Worm (Caenorhabditis elegans) whole organism, L4 larva: Measurements from ENCODE around the gene hif-1.

ENCODE experiments used
- D1046.2 ChIP-seq: fragments of 200-800 bp; sonication (Bioruptor generic); IDR thresholded peaks from 2 replicates; pipeline ENCODE4 v1.3.6; 2022; ENCODE audit warnings: missing genetic modification characterization, missing compliant biosample characterization
- F37D6.2 ChIP-seq: sonication (generic microtip); optimal IDR thresholded peaks from 2 replicates; lab custom pipeline; 2016; ENCODE audit warnings: mild to moderate bottlenecking, missing genetic modification characterization, missing compliant biosample characterization
- F49E8.2 ChIP-seq: sonication (generic microtip); optimal IDR thresholded peaks from 2 replicates; lab custom pipeline; 2016; ENCODE audit warnings: missing compliant biosample characterization, mild to moderate bottlenecking, missing genetic modification characterization, borderline replicate concordance
- T20F7.1 ChIP-seq: fragments of 200-800 bp; sonication (Bioruptor generic); optimal IDR thresholded peaks from 2 replicates; lab custom pipeline; 2018; ENCODE audit warnings: mild to moderate bottlenecking, missing genetic modification characterization, missing compliant biosample characterization
- Y105C5A.15 ChIP-seq: fragments of 200-800 bp; sonication (Bioruptor generic); IDR thresholded peaks from 2 replicates; pipeline ENCODE4 v1.3.6; 2022; ENCODE audit warnings: missing genetic modification characterization, missing compliant biosample characterization
- Y48G9A.11 ChIP-seq: fragments of 200-800 bp; sonication (Bioruptor generic); IDR thresholded peaks from 2 replicates; pipeline ENCODE4 v1.3.6; 2022; ENCODE audit warnings: missing genetic modification reagents, missing genetic modification characterization, missing compliant biosample characterization
- Y5F2A.4 ChIP-seq: fragments of 200-800 bp; sonication (Bioruptor generic); optimal IDR thresholded peaks from 2 replicates; lab custom pipeline; 2018; ENCODE audit warnings: mild to moderate bottlenecking, missing genetic modification characterization, missing compliant biosample characterization
- ZK337.2 ChIP-seq: fragments of 200-800 bp; sonication (Bioruptor generic); IDR thresholded peaks from 2 replicates; pipeline ENCODE4 v1.3.6; 2022; ENCODE audit warnings: missing genetic modification reagents, missing genetic modification characterization, missing compliant biosample characterization
- aha-1 ChIP-seq: fragments of 150-350 bp; peaks from one replicate; lab custom pipeline; 2014; ENCODE audit warnings: missing biosample characterization, missing genetic modification characterization
- ceh-32 ChIP-seq: sonication (generic microtip); optimal IDR thresholded peaks from 2 replicates; lab custom pipeline; 2016; ENCODE audit warnings: mild to moderate bottlenecking, missing genetic modification characterization, missing compliant biosample characterization; ENCODE audit not compliant: poor library complexity
- ceh-44 ChIP-seq: fragments of 200-800 bp; sonication (Bioruptor generic); IDR thresholded peaks from 2 replicates; pipeline ENCODE4 v1.3.6; 2022; ENCODE audit warnings: missing genetic modification reagents, missing genetic modification characterization, missing compliant biosample characterization
- daf-19 ChIP-seq: fragments of 200-800 bp; sonication (Bioruptor generic); conservative IDR thresholded peaks from 2 replicates; pipeline ENCODE4 v1.3.6; 2022; ENCODE audit warnings: missing genetic modification characterization, missing compliant biosample characterization
- dmd-6 ChIP-seq: fragments of 200-800 bp; sonication (Bioruptor generic); IDR thresholded peaks from 2 replicates; pipeline ENCODE4 v1.3.6; 2022; ENCODE audit warnings: missing genetic modification reagents, missing genetic modification characterization, missing compliant biosample characterization
- egl-43 ChIP-seq: fragments of 200-800 bp; sonication (Bioruptor generic); IDR thresholded peaks from 2 replicates; pipeline ENCODE4 v1.3.6; 2022; ENCODE audit warnings: missing genetic modification reagents, missing genetic modification characterization, missing compliant biosample characterization
- gei-8 ChIP-seq: fragments of 200-800 bp; sonication (Bioruptor generic); optimal IDR thresholded peaks from 2 replicates; lab custom pipeline; 2018; ENCODE audit warnings: mild to moderate bottlenecking, missing genetic modification characterization, missing compliant biosample characterization
- hlh-30 ChIP-seq: sonication (generic microtip); optimal IDR thresholded peaks from 2 replicates; lab custom pipeline; 2017; ENCODE audit warnings: antibody characterized with exemption, mild to moderate bottlenecking, missing genetic modification characterization, missing compliant biosample characterization; ENCODE audit not compliant: insufficient read depth
- lin-1 ChIP-seq: fragments of 200-800 bp; sonication (Bioruptor generic); IDR thresholded peaks from 2 replicates; pipeline ENCODE4 v1.3.6; 2022; ENCODE audit warnings: missing genetic modification reagents, missing genetic modification characterization, missing compliant biosample characterization
- lin-13 ChIP-seq: fragments of 150-350 bp; optimal IDR thresholded peaks from 2 replicates; lab custom pipeline; 2014; ENCODE audit warnings: missing biosample characterization, missing genetic modification reagents, missing genetic modification characterization
- lin-29 ChIP-seq: fragments of 200-800 bp; sonication (Bioruptor generic); IDR thresholded peaks from 2 replicates; pipeline ENCODE4 v1.3.6; 2022; ENCODE audit warnings: missing genetic modification reagents, missing genetic modification characterization, missing compliant biosample characterization
- lin-38 ChIP-seq: fragments of 200-800 bp; sonication (Bioruptor generic); IDR thresholded peaks from 2 replicates; pipeline ENCODE4 v1.3.6; 2022; ENCODE audit warnings: missing genetic modification reagents, missing genetic modification characterization, missing compliant biosample characterization
- lin-39 ChIP-seq: fragments of 150-350 bp; optimal IDR thresholded peaks from 2 replicates; lab custom pipeline; 2014; ENCODE audit warnings: missing biosample characterization, missing genetic modification reagents, missing genetic modification characterization
- lir-3 ChIP-seq: sonication (generic microtip); optimal IDR thresholded peaks from 2 replicates; lab custom pipeline; 2016; ENCODE audit warnings: mild to moderate bottlenecking, missing genetic modification characterization, missing compliant biosample characterization
- lsy-2 ChIP-seq, 2 experiments: fragments of 150-350 bp in 1 of 2; sonication (generic microtip) in 1 of 2; optimal IDR thresholded peaks; 2 replicates each; lab custom pipeline; 2014 to 2017; ENCODE audit warnings: missing biosample characterization in 2 of 2, missing genetic modification characterization in 2 of 2
- madf-5 ChIP-seq, 2 experiments: fragments of 200-800 bp; sonication (Bioruptor generic); IDR thresholded peaks; 2 replicates each; pipeline ENCODE4 v1.3.6; 2022; ENCODE audit warnings: missing compliant biosample characterization in 2 of 2, missing genetic modification characterization in 2 of 2
- mdl-1 ChIP-seq, 2 experiments: fragments of 150-350 bp in 1 of 2; sonication (generic microtip) in 1 of 2; optimal IDR thresholded peaks; 2 replicates each; lab custom pipeline; 2014 to 2017; ENCODE audit warnings: missing biosample characterization in 2 of 2, missing genetic modification characterization in 2 of 2
- mdt-29 ChIP-seq: fragments of 200-800 bp; sonication (Bioruptor generic); IDR thresholded peaks from 2 replicates; pipeline ENCODE4 v1.3.6; 2022; ENCODE audit warnings: missing genetic modification reagents, missing genetic modification characterization, missing compliant biosample characterization
- mxl-2 ChIP-seq: fragments of 200-800 bp; sonication (Bioruptor generic); conservative IDR thresholded peaks from 2 replicates; pipeline ENCODE4 v1.3.6; 2022; ENCODE audit warnings: missing genetic modification reagents, missing genetic modification characterization, missing compliant biosample characterization
- mxl-3 ChIP-seq: fragments of 200-800 bp; sonication (Bioruptor generic); optimal IDR thresholded peaks from 2 replicates; lab custom pipeline; 2018; ENCODE audit warnings: mild to moderate bottlenecking, missing genetic modification characterization, missing compliant biosample characterization
- nhr-10 ChIP-seq: fragments of 150-350 bp; optimal IDR thresholded peaks from 2 replicates; lab custom pipeline; 2014; ENCODE audit warnings: missing biosample characterization, missing genetic modification characterization
- nhr-102 ChIP-seq: sonication (generic microtip); optimal IDR thresholded peaks from 2 replicates; lab custom pipeline; 2016; ENCODE audit warnings: mild to moderate bottlenecking, missing genetic modification characterization, moderate library complexity, missing compliant biosample characterization
- nhr-111 ChIP-seq: fragments of 200-800 bp; sonication (Bioruptor generic); optimal IDR thresholded peaks from 2 replicates; lab custom pipeline; 2018; ENCODE audit warnings: mild to moderate bottlenecking, missing genetic modification characterization, missing compliant biosample characterization
- nhr-237 ChIP-seq: sonication (generic microtip); optimal IDR thresholded peaks from 2 replicates; lab custom pipeline; 2017; ENCODE audit warnings: missing biosample characterization, missing genetic modification characterization
- nhr-41 ChIP-seq: fragments of 200-800 bp; sonication (Bioruptor generic); IDR thresholded peaks from 2 replicates; pipeline ENCODE4 v1.3.6; 2022; ENCODE audit warnings: missing genetic modification reagents, missing genetic modification characterization, missing compliant biosample characterization
- nhr-76 ChIP-seq: fragments of 150-350 bp; optimal IDR thresholded peaks from 2 replicates; lab custom pipeline; 2014; ENCODE audit warnings: missing biosample characterization, missing genetic modification characterization
- pha-4 ChIP-seq, 2 experiments: fragments of 150-350 bp in 1 of 2; fragments of 200-800 bp in 1 of 2; sonication (Bioruptor generic) in 1 of 2; IDR thresholded peaks in 1 of 2; optimal IDR thresholded peaks in 1 of 2; 2 replicates each; pipeline versions ENCODE4 v1.3.6 to Lab custom; 2014 to 2022; ENCODE audit warnings: missing genetic modification characterization in 2 of 2, missing genetic modification reagents in 2 of 2, missing biosample characterization in 1 of 2, missing compliant biosample characterization in 1 of 2
- php-3 ChIP-seq: fragments of 200-800 bp; sonication (Bioruptor generic); IDR thresholded peaks from 2 replicates; pipeline ENCODE4 v1.3.6; 2022; ENCODE audit warnings: missing genetic modification reagents, missing genetic modification characterization, missing compliant biosample characterization
- pqm-1 ChIP-seq: sonication (generic microtip); optimal IDR thresholded peaks from 2 replicates; lab custom pipeline; 2017; ENCODE audit warnings: missing biosample characterization, missing genetic modification characterization
- saeg-2 ChIP-seq: fragments of 200-800 bp; sonication (Bioruptor generic); IDR thresholded peaks from 2 replicates; pipeline ENCODE4 v1.3.6; 2022; ENCODE audit warnings: missing genetic modification reagents, missing genetic modification characterization, missing compliant biosample characterization
- set-16 ChIP-seq: fragments of 200-800 bp; sonication (Bioruptor generic); IDR thresholded peaks from 2 replicates; pipeline ENCODE4 v1.3.6; 2022; ENCODE audit warnings: missing genetic modification reagents, missing genetic modification characterization, missing compliant biosample characterization
- skn-1 ChIP-seq: fragments of 150-350 bp; optimal IDR thresholded peaks from 2 replicates; lab custom pipeline; 2014; ENCODE audit warnings: missing biosample characterization, missing genetic modification characterization
- snpc-4 ChIP-seq: fragments of 150-350 bp; optimal IDR thresholded peaks from 2 replicates; lab custom pipeline; 2014; ENCODE audit warnings: missing biosample characterization, missing genetic modification characterization
- spr-3 ChIP-seq: fragments of 200-800 bp; sonication (Bioruptor generic); optimal IDR thresholded peaks from 2 replicates; lab custom pipeline; 2018; ENCODE audit warnings: mild to moderate bottlenecking, missing genetic modification characterization, missing compliant biosample characterization
- tag-97 ChIP-seq: fragments of 200-800 bp; sonication (Bioruptor generic); IDR thresholded peaks from 2 replicates; pipeline ENCODE4 v1.3.6; 2022; ENCODE audit warnings: missing genetic modification characterization, missing compliant biosample characterization
- zip-2 ChIP-seq: fragments of 150-350 bp; optimal IDR thresholded peaks from 2 replicates; lab custom pipeline; 2014; ENCODE audit warnings: missing biosample characterization, missing genetic modification characterization

The hif-1 gene

DNA sequence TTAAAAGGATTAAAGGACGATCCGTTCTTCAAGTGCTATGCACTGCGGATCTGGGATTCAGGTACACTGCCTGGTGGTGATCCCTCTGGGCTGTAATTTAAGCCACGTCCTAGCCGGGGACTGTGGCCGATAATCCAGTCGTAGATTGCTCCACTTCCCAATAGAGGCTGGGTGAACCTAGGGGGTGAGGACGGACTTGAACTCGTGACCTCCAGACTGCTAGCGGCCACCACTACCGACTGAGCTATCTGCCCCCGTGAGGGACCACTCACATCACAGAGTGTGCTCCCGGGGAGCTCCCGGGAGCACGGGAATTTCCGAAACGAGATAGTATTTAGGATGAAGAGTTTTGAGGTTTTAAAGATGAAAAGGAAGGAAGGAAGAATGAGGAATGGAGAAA lies 15.2 kb downstream of the hif-1 start:
- TF ChIP-seq set-16 (GFP tag; lab: Robert Waterston, UW), result peak; percentile 63
- peak; percentile 58 for TF ChIP-seq egl-43 (GFP tag; lab: Robert Waterston, UW)

DNA sequence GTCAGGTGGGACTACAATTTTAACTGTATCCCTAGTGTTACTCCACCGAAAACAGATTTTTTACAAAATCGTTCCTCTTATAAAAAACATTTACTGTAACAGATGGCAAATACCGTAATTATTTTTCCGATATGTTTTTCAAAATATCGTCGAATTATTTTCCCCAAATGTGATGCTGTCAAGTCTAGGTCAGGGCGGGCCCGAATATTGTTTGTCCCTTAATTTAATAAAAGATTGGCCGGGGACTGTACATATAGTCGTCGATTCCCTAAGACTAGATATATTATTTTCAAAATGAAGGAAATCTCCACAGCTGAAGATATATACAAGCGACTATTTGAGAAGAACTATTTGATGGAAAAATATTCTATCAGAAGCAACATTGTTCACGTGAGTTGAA lies 17.7 kb downstream of the hif-1 start, which contains the start of gene sdf-9:
TSS of gene sdf-9 (plus strand) at position 301 of the 400 bp plus-strand sequence.
- TF ChIP-seq Y5F2A.4, result no peak
- no peak for TF ChIP-seq mxl-2
- TF ChIP-seq ZK337.2 (GFP tag; lab: Robert Waterston, UW), result no peak
- no peak for TF ChIP-seq tag-97 (GFP tag; lab: Robert Waterston, UW)
- TF ChIP-seq madf-5 (GFP tag; IDR thresholded peaks at IDR 0.05; lab: Robert Waterston, UW), result no peak
- no peak for TF ChIP-seq zip-2 (tag; lab: Kevin White, UChicago)
- no peak for TF ChIP-seq snpc-4
- TF ChIP-seq nhr-102 (tag; lab: Kevin White, UChicago), result no peak
- no peak for TF ChIP-seq aha-1 (tag; lab: Kevin White, UChicago)
- no peak for TF ChIP-seq dmd-6 (GFP tag; lab: Robert Waterston, UW)
- TF ChIP-seq daf-19 (GFP tag; lab: Robert Waterston, UW), result no peak
- no peak for TF ChIP-seq nhr-237 (tag; lab: Kevin White, UChicago)
- TF ChIP-seq F37D6.2 (tag; lab: Kevin White, UChicago), result no peak
- no peak for TF ChIP-seq lin-39 (tag; lab: Kevin White, UChicago)
- no peak for TF ChIP-seq mdl-1 (tag; optimal IDR thresholded peaks at IDR 0.05; lab: Kevin White, UChicago)
- TF ChIP-seq lir-3 (tag; lab: Kevin White, UChicago), result no peak
- TF ChIP-seq saeg-2, result no peak
- no peak for TF ChIP-seq skn-1 (tag; lab: Kevin White, UChicago)
- no peak for TF ChIP-seq Y48G9A.11 (GFP tag; lab: Robert Waterston, UW)
- TF ChIP-seq, all 104 proteins: peak for 0

DNA sequence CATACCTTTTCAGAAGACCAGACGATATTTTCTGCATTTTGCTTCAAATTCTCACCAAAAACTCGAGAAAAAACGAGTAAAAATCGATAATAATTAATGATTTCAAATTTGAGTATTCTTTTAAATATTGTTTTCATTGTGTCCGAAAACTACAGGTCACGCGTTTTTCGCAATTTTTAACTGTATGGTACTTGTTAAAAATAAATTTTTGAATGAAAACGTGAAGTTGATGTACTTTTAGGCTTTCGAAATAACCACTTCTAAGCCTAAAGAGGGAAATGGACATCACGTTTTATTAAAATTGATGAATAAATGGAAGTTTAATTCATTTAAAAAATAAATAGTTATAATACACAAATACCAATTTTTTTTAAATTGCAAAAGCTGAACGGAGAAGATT lies 22.7 kb downstream of the hif-1 start, which contains the start of gene Y44A6D.5:
TSS of gene Y44A6D.5 (minus strand) at position 101 of the 400 bp plus-strand sequence.
- TF ChIP-seq D1046.2 (GFP tag; lab: Robert Waterston, UW) (no peak), gei-8 (GFP tag; lab: Kevin White, UChicago) (no peak), hlh-30 (no peak), madf-5 (GFP tag; IDR thresholded peaks at IDR 0.05; lab: Robert Waterston, UW) (no peak), lsy-2 (tag; optimal IDR thresholded peaks at IDR 0.05; lab: Kevin White, UChicago) (no peak), tag-97 (GFP tag; lab: Robert Waterston, UW) (no peak), mdt-29 (GFP tag; lab: Robert Waterston, UW) (no peak), mdl-1 (tag; optimal IDR thresholded peaks at IDR 0.05; lab: Kevin White, UChicago) (no peak), F49E8.2 (tag; lab: Kevin White, UChicago) (no peak), spr-3 (GFP tag; lab: Kevin White, UChicago) (no peak), lin-38 (no peak), nhr-76 (tag; lab: Kevin White, UChicago) (no peak)

DNA sequence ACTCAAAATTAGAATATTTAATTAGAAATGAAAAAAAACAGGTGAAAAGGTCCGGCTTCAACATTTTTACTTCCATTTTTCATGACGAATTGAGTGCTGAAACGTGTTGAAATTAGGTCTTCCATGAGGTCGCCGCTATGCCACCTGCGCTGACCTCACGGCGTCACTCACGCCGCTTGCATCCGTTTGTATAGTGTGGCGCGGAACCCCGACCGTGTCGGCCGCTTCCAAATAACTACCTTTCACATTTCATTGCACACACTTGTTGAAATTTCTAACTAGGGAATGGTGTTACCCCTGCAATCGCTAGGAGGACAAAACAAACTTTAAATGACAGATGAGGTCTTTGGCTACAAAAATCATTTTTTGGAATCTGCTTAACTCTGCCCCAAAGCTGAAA lies 23.3 kb downstream of the hif-1 start:
- TF ChIP-seq php-3 (GFP tag; lab: Robert Waterston, UW) (0 out of 2 replicates have a peak, but pooled peaks have one; percentile 56), snpc-4 (peak; percentile 64), Y105C5A.15 (GFP tag; lab: Robert Waterston, UW) (peak; percentile 7; the same call in 1 of the 2 replicates), nhr-41 (GFP tag; lab: Robert Waterston, UW) (peak; percentile 33; the same call in 1 of the 2 replicates)

DNA sequence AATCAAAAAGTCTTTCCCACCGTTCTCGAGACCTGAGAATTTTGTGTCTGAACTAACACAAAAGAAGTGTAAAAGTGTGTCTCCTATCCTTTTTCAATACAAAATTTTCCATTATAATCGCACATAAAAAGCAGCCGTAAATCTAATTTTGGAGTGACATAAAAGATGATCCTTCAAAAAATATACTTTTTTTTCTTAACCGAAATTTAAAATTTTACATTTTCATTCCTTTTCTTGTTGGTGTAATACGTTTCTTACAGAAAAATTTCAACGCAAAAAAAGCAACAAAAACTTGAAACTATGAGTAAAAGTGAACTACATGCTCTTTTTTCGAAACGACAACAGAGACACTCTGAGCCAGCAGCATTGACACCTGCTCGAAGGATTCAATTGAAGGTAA lies 26.8 kb downstream of the hif-1 start, which contains the start of gene Y44A6D.6:
TSS of gene Y44A6D.6 (plus strand) at position 301 of the 400 bp plus-strand sequence.
- TF ChIP-seq php-3 (GFP tag; lab: Robert Waterston, UW) (no peak), spr-3 (GFP tag; lab: Kevin White, UChicago) (no peak), ceh-32 (tag; lab: Kevin White, UChicago) (no peak), mdt-29 (GFP tag; lab: Robert Waterston, UW) (no peak), mxl-3 (no peak), T20F7.1 (no peak), pqm-1 (tag; lab: Kevin White, UChicago) (no peak), snpc-4 (no peak), nhr-111 (GFP tag; lab: Kevin White, UChicago) (no peak), lin-29 (GFP tag; lab: Robert Waterston, UW) (no peak), ceh-44 (GFP tag; lab: Robert Waterston, UW) (no peak), lin-1 (GFP tag; lab: Robert Waterston, UW) (no peak), lin-13 (GFP tag; lab: Kevin White, UChicago) (no peak), pha-4 (GFP tag; IDR thresholded peaks at IDR 0.05; lab: Robert Waterston, UW) (no peak), pha-4 (tag; optimal IDR thresholded peaks at IDR 0.05; lab: Kevin White, UChicago) (no peak), nhr-10 (no peak)
